Worm (Caenorhabditis elegans) whole organism, late embryonic: ENCODE measurements around the gene T04F3.4.

Source experiments
- ama-1 ChIP-seq: fragments of 150-350 bp; optimal IDR thresholded peaks from 2 replicates; lab custom pipeline; 2014
- dmd-4 ChIP-seq: sonication (generic microtip); optimal IDR thresholded peaks from 2 replicates; lab custom pipeline; 2016; ENCODE audit warnings: borderline replicate concordance, missing genetic modification characterization, missing compliant biosample characterization
- fax-1 ChIP-seq: sonication (generic microtip); optimal IDR thresholded peaks from 2 replicates; lab custom pipeline; 2016; ENCODE audit warnings: missing genotype, missing genetic modification characterization, missing compliant biosample characterization
- fkh-10 ChIP-seq: fragments of 150-350 bp; optimal IDR thresholded peaks from 2 replicates; lab custom pipeline; 2014; ENCODE audit warnings: missing biosample characterization, missing genetic modification reagents, missing genetic modification characterization
- hlh-6 ChIP-seq: sonication (generic microtip); optimal IDR thresholded peaks from 2 replicates; lab custom pipeline; 2016; ENCODE audit warnings: missing genotype, missing genetic modification characterization, missing compliant biosample characterization
- nhr-232 ChIP-seq: sonication (generic microtip); optimal IDR thresholded peaks from 2 replicates; lab custom pipeline; 2016; ENCODE audit warnings: missing genetic modification characterization, missing compliant biosample characterization
- pat-9 ChIP-seq: fragments of 200-800 bp; sonication (Bioruptor generic); optimal IDR thresholded peaks from 2 replicates; lab custom pipeline; 2018; ENCODE audit warnings: mild to moderate bottlenecking, missing genetic modification characterization, moderate library complexity, missing compliant biosample characterization
- pros-1 ChIP-seq: fragments of 150-350 bp; optimal IDR thresholded peaks from 2 replicates; lab custom pipeline; 2014; ENCODE audit warnings: missing biosample characterization, missing genetic modification reagents, missing genetic modification characterization
- sdc-2 ChIP-seq: sonication (generic microtip); optimal IDR thresholded peaks from 2 replicates; lab custom pipeline; 2016; ENCODE audit warnings: missing genotype, missing genetic modification characterization, missing compliant biosample characterization
- tbx-7 ChIP-seq: sonication (generic microtip); optimal IDR thresholded peaks from 2 replicates; lab custom pipeline; 2016; ENCODE audit warnings: missing genotype, missing genetic modification characterization, missing compliant biosample characterization

ce11 chrV:11779310-11779709, 16.5 kb upstream of the T04F3.4 start:
- TF ChIP-seq fax-1 (tag; lab: Kevin White, UChicago) (no peak), pat-9 (no peak), hlh-6 (tag; lab: Kevin White, UChicago) (no peak), tbx-7 (tag; lab: Kevin White, UChicago) (no peak), dmd-4 (tag; lab: Kevin White, UChicago) (no peak), ama-1 (lab: Kevin White, UChicago) (no peak), pros-1 (tag; lab: Kevin White, UChicago) (no peak), sdc-2 (tag; lab: Kevin White, UChicago) (no peak), nhr-232 (tag; lab: Kevin White, UChicago) (no peak), fkh-10 (GFP tag; lab: Kevin White, UChicago) (no peak)
